Fruit fly (Drosophila melanogaster) whole organism, embryonic: ENCODE data around the gene mnd.

Experiments
- Abd-B ChIP-seq: fragments of 200-800 bp; sonication (Bioruptor generic); optimal IDR thresholded peaks from 2 replicates; lab custom pipeline; 2018; ENCODE audit warnings: missing biosample characterization, mild to moderate bottlenecking, missing genetic modification characterization, moderate library complexity
- Bgb ChIP-seq: fragments of 200-800 bp; sonication (Bioruptor generic); IDR thresholded peaks from 2 replicates; pipeline ENCODE4 v1.3.6; 2022; ENCODE audit warnings: missing biosample characterization, missing genetic modification characterization; ENCODE audit not compliant: partially characterized antibody
- BtbVII ChIP-seq: fragments of 200-800 bp; sonication (Bioruptor generic); optimal IDR thresholded peaks from 3 replicates; lab custom pipeline; 2017; ENCODE audit warnings: missing biosample characterization, mild to moderate bottlenecking, missing genetic modification characterization
- Bteb2 ChIP-seq: fragments of 200-800 bp; sonication (Bioruptor generic); optimal IDR thresholded peaks from 2 replicates; lab custom pipeline; 2016; ENCODE audit warnings: missing biosample characterization, missing genetic modification characterization
- CG10209 ChIP-seq: fragments of 200-800 bp; sonication (Bioruptor generic); optimal IDR thresholded peaks from 3 replicates; lab custom pipeline; 2017; ENCODE audit warnings: missing biosample characterization, mild to moderate bottlenecking, missing genetic modification characterization, missing genetic modification reagents
- CG10959 ChIP-seq: fragments of 200-800 bp; sonication (Bioruptor generic); IDR thresholded peaks from 2 replicates; pipeline ENCODE4 v1.3.6; 2022; ENCODE audit warnings: missing biosample characterization, missing genetic modification characterization
- CG12104 ChIP-seq: fragments of 200-800 bp; sonication (Bioruptor generic); optimal IDR thresholded peaks from 3 replicates; lab custom pipeline; 2016; ENCODE audit warnings: missing biosample characterization, missing genetic modification characterization
- CG12219 ChIP-seq: fragments of 200-800 bp; sonication (Bioruptor generic); optimal IDR thresholded peaks from 3 replicates; lab custom pipeline; 2018; ENCODE audit warnings: missing biosample characterization, mild to moderate bottlenecking, missing genetic modification characterization
- CG15696 ChIP-seq: fragments of 200-800 bp; sonication (Bioruptor generic); optimal IDR thresholded peaks from 2 replicates; lab custom pipeline; 2019; ENCODE audit warnings: missing biosample characterization, mild to moderate bottlenecking, missing genetic modification characterization, moderate library complexity
- CG18476 ChIP-seq: fragments of 200-800 bp; sonication (Bioruptor generic); optimal IDR thresholded peaks from 2 replicates; lab custom pipeline; 2016; ENCODE audit warnings: missing biosample characterization, mild to moderate bottlenecking, missing genetic modification characterization
- CG2712 ChIP-seq: fragments of 200-800 bp; optimal IDR thresholded peaks from 3 replicates; lab custom pipeline; 2019; ENCODE audit warnings: missing biosample characterization, mild to moderate bottlenecking, missing genetic modification characterization, moderate library complexity
- CG30020 ChIP-seq: fragments of 200-800 bp; optimal IDR thresholded peaks from 2 replicates; lab custom pipeline; 2019; ENCODE audit warnings: missing biosample characterization, mild to moderate bottlenecking, missing genetic modification characterization, moderate library complexity
- CG30403 ChIP-seq: fragments of 200-800 bp; sonication (Bioruptor generic); optimal IDR thresholded peaks from 3 replicates; lab custom pipeline; 2016; ENCODE audit warnings: missing biosample characterization, missing genetic modification characterization
- CG32532 ChIP-seq: fragments of 200-800 bp; sonication (Bioruptor generic); IDR thresholded peaks from 2 replicates; pipeline ENCODE4 v1.3.6; 2022; ENCODE audit warnings: missing biosample characterization, missing genetic modification characterization
- CG3847 ChIP-seq: fragments of 200-800 bp; sonication (Bioruptor generic); IDR thresholded peaks from 2 replicates; pipeline ENCODE4 v1.3.6; 2022; ENCODE audit warnings: missing biosample characterization, missing genetic modification characterization
- CG6683 ChIP-seq: fragments of 200-800 bp; sonication (Bioruptor generic); optimal IDR thresholded peaks from 2 replicates; lab custom pipeline; 2017; ENCODE audit warnings: missing biosample characterization, mild to moderate bottlenecking, missing genetic modification characterization, missing genetic modification reagents
- CG6689 ChIP-seq: fragments of 200-800 bp; sonication (Bioruptor generic); IDR thresholded peaks from 2 replicates; pipeline ENCODE4 v1.3.6; 2022; ENCODE audit warnings: missing biosample characterization, missing genetic modification characterization
- CG7372 ChIP-seq: fragments of 200-800 bp; sonication (Bioruptor generic); IDR thresholded peaks from 2 replicates; pipeline ENCODE4 v1.3.6; 2022; ENCODE audit warnings: missing biosample characterization, missing genetic modification characterization
- CG7928 ChIP-seq: fragments of 200-800 bp; sonication (Bioruptor generic); optimal IDR thresholded peaks from 2 replicates; lab custom pipeline; 2017; ENCODE audit warnings: missing biosample characterization, mild to moderate bottlenecking, missing genetic modification characterization
- CG8281 ChIP-seq: fragments of 200-800 bp; sonication (Bioruptor generic); optimal IDR thresholded peaks from 2 replicates; lab custom pipeline; 2018; ENCODE audit warnings: missing biosample characterization, mild to moderate bottlenecking, missing genetic modification characterization, moderate library complexity
- CG8944 ChIP-seq: fragments of 200-800 bp; sonication (Bioruptor generic); optimal IDR thresholded peaks from 3 replicates; lab custom pipeline; 2016; ENCODE audit warnings: missing biosample characterization, missing genetic modification characterization
- CHES-1-like ChIP-seq: fragments of 200-800 bp; sonication (Bioruptor generic); optimal IDR thresholded peaks from 2 replicates; lab custom pipeline; 2016; ENCODE audit warnings: missing biosample characterization, missing genetic modification characterization
- D19B ChIP-seq: fragments of 200-800 bp; sonication (Bioruptor generic); optimal IDR thresholded peaks from 2 replicates; lab custom pipeline; 2017; ENCODE audit warnings: missing biosample characterization, mild to moderate bottlenecking, missing genetic modification characterization
- Deaf1 ChIP-seq: fragments of 200-800 bp; optimal IDR thresholded peaks from 3 replicates; lab custom pipeline; 2019; ENCODE audit warnings: missing biosample characterization, mild to moderate bottlenecking, missing genetic modification characterization, moderate library complexity
- ERR ChIP-seq: fragments of 200-800 bp; sonication (Bioruptor generic); optimal IDR thresholded peaks from 2 replicates; lab custom pipeline; 2016; ENCODE audit warnings: missing biosample characterization, missing genetic modification characterization
- Gug ChIP-seq: fragments of 200-800 bp; sonication (Bioruptor generic); IDR thresholded peaks from 4 replicates; pipeline ENCODE4 v1.3.6; 2022; ENCODE audit warnings: missing biosample characterization, missing genetic modification characterization
- HLHmδ ChIP-seq: fragments of 200-800 bp; sonication (Bioruptor generic); optimal IDR thresholded peaks from 2 replicates; lab custom pipeline; 2018; ENCODE audit warnings: missing biosample characterization, mild to moderate bottlenecking, missing genetic modification characterization, moderate library complexity
- HmgD ChIP-seq: fragments of 200-800 bp; sonication (Bioruptor generic); optimal IDR thresholded peaks from 3 replicates; lab custom pipeline; 2016; ENCODE audit warnings: missing biosample characterization, missing genetic modification characterization
- Nf-YB ChIP-seq: fragments of 200-800 bp; sonication (Bioruptor generic); optimal IDR thresholded peaks from 3 replicates; lab custom pipeline; 2019; ENCODE audit warnings: missing biosample characterization, mild to moderate bottlenecking, missing genetic modification characterization, moderate library complexity
- PHDP ChIP-seq: fragments of 200-800 bp; sonication (Bioruptor generic); optimal IDR thresholded peaks from 3 replicates; lab custom pipeline; 2018; ENCODE audit warnings: missing biosample characterization, mild to moderate bottlenecking, missing genetic modification characterization, moderate library complexity
- Spps ChIP-seq: fragments of 200-800 bp; sonication (Bioruptor generic); optimal IDR thresholded peaks from 2 replicates; lab custom pipeline; 2018; ENCODE audit warnings: missing biosample characterization, mild to moderate bottlenecking, missing genetic modification characterization
- Stat92E ChIP-seq, 3 experiments: fragments of >200 bp in 2 of 3; fragments of 200-800 bp in 1 of 3; sonication (Bioruptor generic) in 1 of 3; optimal IDR thresholded peaks; 2 replicates each; lab custom pipeline; 2017 to 2019; ENCODE audit warnings: missing biosample characterization in 3 of 3, missing genetic modification characterization in 3 of 3, mild to moderate bottlenecking in 1 of 3, moderate library complexity in 1 of 3
- bowl ChIP-seq: fragments of 200-800 bp; sonication (Bioruptor generic); IDR thresholded peaks from 2 replicates; pipeline ENCODE4 v1.3.6; 2022; ENCODE audit warnings: missing biosample characterization, missing genetic modification characterization
- cato ChIP-seq: fragments of 200-800 bp; sonication (Bioruptor generic); optimal IDR thresholded peaks from 2 replicates; lab custom pipeline; 2016; ENCODE audit warnings: missing biosample characterization, missing genetic modification characterization, borderline replicate concordance
- dan ChIP-seq: fragments of 200-800 bp; sonication (Bioruptor generic); IDR thresholded peaks from 2 replicates; pipeline ENCODE4 v1.3.6; 2022; ENCODE audit warnings: missing biosample characterization, missing genetic modification characterization
- dimm ChIP-seq: fragments of 200-800 bp; sonication (Bioruptor generic); IDR thresholded peaks from 2 replicates; pipeline ENCODE4 v1.3.6; 2022; ENCODE audit warnings: missing biosample characterization, missing genetic modification characterization
- disco-r ChIP-seq: fragments of 200-800 bp; sonication (Bioruptor generic); optimal IDR thresholded peaks from 2 replicates; lab custom pipeline; 2016; ENCODE audit warnings: missing biosample characterization, missing genetic modification characterization
- esg ChIP-seq: fragments of 200-800 bp; sonication (Bioruptor generic); conservative IDR thresholded peaks from 2 replicates; pipeline ENCODE4 v1.3.6; 2022; ENCODE audit warnings: missing biosample characterization, missing genetic modification characterization
- fu2 ChIP-seq: fragments of 200-800 bp; sonication (Bioruptor generic); optimal IDR thresholded peaks from 2 replicates; lab custom pipeline; 2016; ENCODE audit warnings: missing biosample characterization, missing genetic modification characterization
- inv ChIP-seq: fragments of 200-800 bp; sonication (Bioruptor generic); IDR thresholded peaks from 2 replicates; pipeline ENCODE4 v1.3.6; 2022; ENCODE audit warnings: missing biosample characterization, missing genetic modification characterization; ENCODE audit not compliant: partially characterized antibody
- jumu ChIP-seq: fragments of 200-800 bp; sonication (Bioruptor generic); optimal IDR thresholded peaks from 3 replicates; lab custom pipeline; 2016; ENCODE audit warnings: missing biosample characterization, missing genetic modification characterization
- knrl ChIP-seq: fragments of 200-800 bp; sonication (Bioruptor generic); IDR thresholded peaks from 3 replicates; pipeline ENCODE4 v1.3.6; 2022; ENCODE audit warnings: missing biosample characterization, missing genetic modification characterization; ENCODE audit not compliant: partially characterized antibody
- lab ChIP-seq: fragments of 200-800 bp; sonication (Bioruptor generic); optimal IDR thresholded peaks from 3 replicates; lab custom pipeline; 2017; ENCODE audit warnings: missing biosample characterization, missing genetic modification characterization, mild to moderate bottlenecking, moderate library complexity, missing genetic modification reagents
- lola ChIP-seq, 3 experiments: fragments of >200 bp in 2 of 3; fragments of 200-800 bp in 1 of 3; sonication (Bioruptor generic) in 1 of 3; optimal IDR thresholded peaks; 2 replicates each; lab custom pipeline; 2017 to 2019; ENCODE audit warnings: missing biosample characterization in 3 of 3, missing genetic modification characterization in 3 of 3, mild to moderate bottlenecking in 1 of 3, moderate library complexity in 1 of 3
- nom ChIP-seq: fragments of 200-800 bp; sonication (Bioruptor generic); optimal IDR thresholded peaks from 2 replicates; lab custom pipeline; 2017; ENCODE audit warnings: missing biosample characterization, missing genetic modification characterization, mild to moderate bottlenecking, moderate library complexity, missing genetic modification reagents
- org-1 ChIP-seq: fragments of 200-800 bp; sonication (Bioruptor generic); optimal IDR thresholded peaks from 2 replicates; lab custom pipeline; 2017; ENCODE audit warnings: missing biosample characterization, missing genetic modification characterization
- sens ChIP-seq: fragments of 200-800 bp; sonication (Bioruptor generic); peaks from one replicate; lab custom pipeline; 2016; ENCODE audit warnings: missing biosample characterization, missing genetic modification characterization
- ssp ChIP-seq: fragments of 200-800 bp; sonication (Bioruptor generic); IDR thresholded peaks from 2 replicates; pipeline ENCODE4 v1.3.6; 2022; ENCODE audit warnings: missing biosample characterization, missing genetic modification characterization
- stc ChIP-seq: fragments of 200-800 bp; sonication (Bioruptor generic); IDR thresholded peaks from 2 replicates; pipeline ENCODE4 v1.3.6; 2022; ENCODE audit warnings: missing biosample characterization, missing genetic modification characterization
- ttk ChIP-seq: fragments of 200-800 bp; sonication (Bioruptor generic); IDR thresholded peaks from 2 replicates; pipeline ENCODE4 v2.1.2; 2022; ENCODE audit warnings: missing biosample characterization, missing genetic modification characterization

Gene mnd

dm6 chr3L:14956288-14957032 is 28.4 kb upstream of the mnd start (continued):
- TF ChIP-seq CG8281 (tag; lab: Kevin White, UChicago) (no peak), jumu (no peak), Bteb2 (GFP tag; lab: Kevin White, UChicago) (no peak), dan (GFP tag; lab: Robert Waterston, UW) (no peak), D19B (GFP tag; lab: Kevin White, UChicago) (no peak), lola (GFP tag; optimal IDR thresholded peaks at IDR 0.05; lab: Kevin White, UChicago) (peak in 1 of 3 experiments; percentile 81), CG3847 (GFP tag; lab: Robert Waterston, UW) (no peak), nom (GFP tag; lab: Kevin White, UChicago) (no peak), HLHmδ (GFP tag; lab: Kevin White, UChicago) (peak; percentile 18), CG10959 (GFP tag; lab: Robert Waterston, UW) (no peak), CG30020 (tag; lab: Kevin White, UChicago) (no peak), CG15696 (peak; percentile 97), lab (GFP tag; lab: Kevin White, UChicago) (no peak), CG2712 (tag; lab: Kevin White, UChicago) (peak; percentile 61), CG30403 (no peak), Nf-YB (GFP tag; lab: Kevin White, UChicago) (peak; percentile 57), Spps (tag; lab: Kevin White, UChicago) (no peak), CG12104 (peak; percentile 62), CG6683 (GFP tag; lab: Kevin White, UChicago) (no peak), org-1 (GFP tag; lab: Kevin White, UChicago) (peak; percentile 46), cato (no peak), CG12219 (GFP tag; lab: Kevin White, UChicago) (peak; percentile 20), HmgD (GFP tag; lab: Kevin White, UChicago) (no peak), stc (GFP tag; lab: Robert Waterston, UW) (no peak), fu2 (GFP tag; lab: Kevin White, UChicago) (no peak), CG18476 (GFP tag; lab: Kevin White, UChicago) (no peak), CG8944 (GFP tag; lab: Kevin White, UChicago) (no peak), bowl (GFP tag; lab: Robert Waterston, UW) (no peak), sens (peak; percentile 93), CHES-1-like (GFP tag; lab: Kevin White, UChicago) (peak; percentile 18), Deaf1 (tag; lab: Kevin White, UChicago) (no peak), Gug (GFP tag; lab: Robert Waterston, UW) (no peak), CG10209 (GFP tag; lab: Kevin White, UChicago) (peak; percentile 72), Abd-B (GFP tag; lab: Kevin White, UChicago) (no peak), ERR (GFP tag; lab: Kevin White, UChicago) (no peak), dimm (GFP tag; lab: Robert Waterston, UW) (no peak), BtbVII (GFP tag; lab: Kevin White, UChicago) (no peak), ssp (no peak), Stat92E (GFP tag; optimal IDR thresholded peaks at IDR 0.05; lab: Kevin White, UChicago) (no peak), CG7372 (GFP tag; lab: Robert Waterston, UW) (no peak), ttk (GFP tag; lab: Robert Waterston, UW) (no peak), inv (GFP tag; lab: Robert Waterston, UW) (no peak), knrl (no peak), PHDP (tag; lab: Kevin White, UChicago) (no peak), Bgb (GFP tag; lab: Robert Waterston, UW) (no peak), CG7928 (GFP tag; lab: Kevin White, UChicago) (no peak), disco-r (GFP tag; lab: Kevin White, UChicago) (no peak), esg (GFP tag; lab: Robert Waterston, UW) (no peak), CG6689 (no peak), CG32532 (no peak)
